Worm (Caenorhabditis elegans) whole organism, L4/young adult: ENCODE results near the gene srz-66.

Experiments used
- W03F9.2 ChIP-seq: fragments of 150-350 bp; optimal IDR thresholded peaks from 2 replicates; lab custom pipeline; 2014; ENCODE audit warnings: missing biosample characterization, missing genetic modification characterization
- him-1 ChIP-seq: sonication (generic microtip); optimal IDR thresholded peaks from 2 replicates; lab custom pipeline; 2016; ENCODE audit warnings: missing genotype, missing genetic modification reagents, missing genetic modification characterization, missing compliant biosample characterization

DNA sequence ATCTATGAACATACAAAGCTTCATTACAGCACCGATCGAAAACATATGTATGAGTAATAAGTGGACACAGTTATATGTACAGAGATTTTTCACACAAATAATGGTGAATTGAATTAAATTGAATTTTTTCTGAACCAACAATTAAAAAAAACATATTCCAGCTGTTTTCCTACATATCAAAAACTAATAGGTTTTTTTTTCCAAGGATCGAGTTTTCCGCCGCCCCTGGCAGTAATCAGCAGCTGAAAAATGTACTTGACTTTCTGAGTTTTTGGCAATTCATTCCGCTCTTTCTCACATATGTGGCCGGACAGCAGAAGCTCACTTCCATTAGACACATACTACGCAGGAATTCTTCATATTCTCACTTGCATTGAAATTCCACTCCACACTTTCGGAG, 11.1 kb upstream of the srz-66 start, which contains the start of gene srh-174:
- no peak for TF ChIP-seq W03F9.2 (tag; lab: Kevin White, UChicago)
- TF ChIP-seq him-1, result no peak
